5 fruit fly cellular contexts compared by ENCODE assay signal in genomic region chr3L:3772284-3772987, dm6.
TF ChIP-seq lines count a peak whose summit lies in the region.

No protein-coding gene starts in this region.

- no peak for TF ChIP-seq CTCF in whole organism, embryonic (GFP tag; optimal IDR thresholded peaks at IDR 0.05; lab: Kevin White, UChicago)

TF ChIP-seq in whole organism, adult, 20 proteins besides CTCF, POLR2A, EP300 and RAD21:
- TF ChIP-seq Hr96 (GFP tag; optimal IDR thresholded peaks at IDR 0.05; lab: Kevin White, UChicago) (peak; percentile 42), pad (GFP tag; optimal IDR thresholded peaks at IDR 0.05; lab: Kevin White, UChicago) (peak; percentile 18), CG7045 (GFP tag; optimal IDR thresholded peaks at IDR 0.05; lab: Kevin White, UChicago) (peak; percentile 64), cnc (optimal IDR thresholded peaks at IDR 0.05; lab: Kevin White, UChicago) (no peak), Crg-1 (GFP tag; optimal IDR thresholded peaks at IDR 0.05; lab: Kevin White, UChicago) (no peak), toe (GFP tag; optimal IDR thresholded peaks at IDR 0.05; lab: Kevin White, UChicago) (no peak), CG12768 (GFP tag; optimal IDR thresholded peaks at IDR 0.05; lab: Kevin White, UChicago) (peak; percentile 59), ovo (GFP tag; optimal IDR thresholded peaks at IDR 0.05; lab: Kevin White, UChicago) (no peak), Mnt (GFP tag; optimal IDR thresholded peaks at IDR 0.05; lab: Kevin White, UChicago) (no peak), tj (GFP tag; optimal IDR thresholded peaks at IDR 0.05; lab: Kevin White, UChicago) (no peak), CG14711 (tag; optimal IDR thresholded peaks at IDR 0.05; lab: Kevin White, UChicago) (peak; percentile 9), CG7101 (tag; optimal IDR thresholded peaks at IDR 0.05; lab: Kevin White, UChicago) (no peak), CG11617 (GFP tag; optimal IDR thresholded peaks at IDR 0.05; lab: Kevin White, UChicago) (no peak), kay (GFP tag; lab: Kevin White, UChicago; ENCODE audit: borderline replicate concordance) (peak; percentile 85), cic (GFP tag; optimal IDR thresholded peaks at IDR 0.05; lab: Kevin White, UChicago) (peak; percentile 58)

TF ChIP-seq in whole organism, embryonic, 481 proteins besides CTCF, POLR2A, EP300 and RAD21 (continues in another document):
- TF ChIP-seq gro (GFP tag; optimal IDR thresholded peaks at IDR 0.05; lab: Kevin White, UChicago), result no peak
- peak; percentile 18 for TF ChIP-seq mam (GFP tag; optimal IDR thresholded peaks at IDR 0.05; lab: Kevin White, UChicago)
- no peak for TF ChIP-seq fd96Cb (tag; optimal IDR thresholded peaks at IDR 0.05; lab: Kevin White, UChicago)
- peak; percentile 60; the same call in 1 of the 2 replicates for TF ChIP-seq CG14014 (GFP tag; IDR thresholded peaks at IDR 0.05; lab: Robert Waterston, UW)
- TF ChIP-seq mld (GFP tag; IDR thresholded peaks at IDR 0.05; lab: Robert Waterston, UW; ENCODE audit: partially characterized antibody), result no peak
- TF ChIP-seq CG2712 (tag; optimal IDR thresholded peaks at IDR 0.05; lab: Kevin White, UChicago), result no peak
- peak; percentile 16 for TF ChIP-seq CG12299 (tag; optimal IDR thresholded peaks at IDR 0.05; lab: Kevin White, UChicago)
- TF ChIP-seq Asciz (GFP tag; optimal IDR thresholded peaks at IDR 0.05; lab: Kevin White, UChicago), result no peak
- peak in 1 of 2 experiments; percentile 10 for TF ChIP-seq Pdp1 (GFP tag; optimal IDR thresholded peaks at IDR 0.05; lab: Kevin White, UChicago)
- TF ChIP-seq Sox102F (GFP tag; optimal IDR thresholded peaks at IDR 0.05; lab: Kevin White, UChicago), result peak; percentile 49
- TF ChIP-seq Hmr (GFP tag; optimal IDR thresholded peaks at IDR 0.05; lab: Kevin White, UChicago), result peak; percentile 10
- peak; percentile 5 for TF ChIP-seq Sry-δ (GFP tag; optimal IDR thresholded peaks at IDR 0.05; lab: Kevin White, UChicago)
- peak; percentile 34 for TF ChIP-seq CG2678 (tag; optimal IDR thresholded peaks at IDR 0.05; lab: Kevin White, UChicago)
- TF ChIP-seq Med (GFP tag; lab: Kevin White, UChicago), result peak; percentile 86
- TF ChIP-seq Dek (tag; optimal IDR thresholded peaks at IDR 0.05; lab: Kevin White, UChicago), result peak; percentile 12
- TF ChIP-seq ken (GFP tag; IDR thresholded peaks at IDR 0.05; lab: Robert Waterston, UW), result no peak
- no peak; the same call in 1 of the 2 replicates for TF ChIP-seq chm (GFP tag; IDR thresholded peaks at IDR 0.05; lab: Robert Waterston, UW)
- TF ChIP-seq yki (optimal IDR thresholded peaks at IDR 0.05; lab: Kevin White, UChicago), result no peak
- TF ChIP-seq dysf (GFP tag; IDR thresholded peaks at IDR 0.05; lab: Robert Waterston, UW), result peak; percentile 50; the same call in 2 of the 3 replicates

TF ChIP-seq in whole organism, prepupa, 60 proteins besides CTCF, POLR2A, EP300 and RAD21 (continues in another document):
- TF ChIP-seq CG10669 (GFP tag; optimal IDR thresholded peaks at IDR 0.05; lab: Kevin White, UChicago) (no peak), CG11762 (GFP tag; optimal IDR thresholded peaks at IDR 0.05; lab: Kevin White, UChicago; ENCODE audit: insufficient read depth) (no peak), Lpt (GFP tag; optimal IDR thresholded peaks at IDR 0.05; lab: Kevin White, UChicago) (peak; percentile 56), CG10631 (GFP tag; optimal IDR thresholded peaks at IDR 0.05; lab: Kevin White, UChicago) (no peak), CG4318 (GFP tag; optimal IDR thresholded peaks at IDR 0.05; lab: Kevin White, UChicago) (peak; percentile 24), eg (GFP tag; IDR thresholded peaks at IDR 0.05; lab: Robert Waterston, UW) (peak; percentile 74; the same call in 2 of the 3 replicates), svp (GFP tag; lab: Kevin White, UChicago) (peak; percentile 59), CG32006 (GFP tag; optimal IDR thresholded peaks at IDR 0.05; lab: Kevin White, UChicago) (peak; percentile 64), Blimp-1 (GFP tag; optimal IDR thresholded peaks at IDR 0.05; lab: Kevin White, UChicago) (no peak), CG16779 (tag; optimal IDR thresholded peaks at IDR 0.05; lab: Kevin White, UChicago) (no peak), Hr39 (GFP tag; optimal IDR thresholded peaks at IDR 0.05; lab: Kevin White, UChicago) (peak; percentile 33), CG11294 (GFP tag; IDR thresholded peaks at IDR 0.05; lab: Robert Waterston, UW) (peak; percentile 36), achi (GFP tag; optimal IDR thresholded peaks at IDR 0.05; lab: Kevin White, UChicago) (peak; percentile 37), Hr4 (GFP tag; optimal IDR thresholded peaks at IDR 0.05; lab: Kevin White, UChicago) (peak; percentile 84), Eip78C (GFP tag; lab: Kevin White, UChicago) (peak; percentile 82), CG8632 (GFP tag; optimal IDR thresholded peaks at IDR 0.05; lab: Kevin White, UChicago) (peak; percentile 16), CG15336 (GFP tag; IDR thresholded peaks at IDR 0.05; lab: Robert Waterston, UW) (peak; percentile 79), Met (GFP tag; optimal IDR thresholded peaks at IDR 0.05; lab: Kevin White, UChicago) (peak; percentile 48), Sox14 (GFP tag; optimal IDR thresholded peaks at IDR 0.05; lab: Kevin White, UChicago) (no peak), Eip93F (GFP tag; optimal IDR thresholded peaks at IDR 0.05; lab: Kevin White, UChicago) (no peak), Sox102F (GFP tag; optimal IDR thresholded peaks at IDR 0.05; lab: Kevin White, UChicago) (peak; percentile 50)

TF ChIP-seq in whole organism, pupa, 21 proteins besides CTCF, POLR2A, EP300 and RAD21:
- TF ChIP-seq CG8159 (tag; optimal IDR thresholded peaks at IDR 0.05; lab: Kevin White, UChicago), result no peak
- TF ChIP-seq CG10348 (GFP tag; IDR thresholded peaks at IDR 0.05; lab: Robert Waterston, UW), result no peak
- TF ChIP-seq EcR (GFP tag; optimal IDR thresholded peaks at IDR 0.05; lab: Kevin White, UChicago), result no peak
- peak; percentile 57; the same call in 1 of the 2 replicates for TF ChIP-seq Ets98B (GFP tag; IDR thresholded peaks at IDR 0.05; lab: Robert Waterston, UW)
- TF ChIP-seq CG32121 (GFP tag; IDR thresholded peaks at IDR 0.05; lab: Robert Waterston, UW), result peak; percentile 78
- TF ChIP-seq CG4496 (GFP tag; IDR thresholded peaks at IDR 0.05; lab: Robert Waterston, UW), result peak; percentile 60; the same call in 1 of the 3 replicates
TF ChIP-seq in whole organism, pupa: peak in this region for 3.

TF ChIP-seq in whole organism, wandering third instar larva, 38 proteins besides CTCF, POLR2A, EP300 and RAD21:
- TF ChIP-seq jim (GFP tag; optimal IDR thresholded peaks at IDR 0.05; lab: Kevin White, UChicago), result no peak
- TF ChIP-seq dl (GFP tag; optimal IDR thresholded peaks at IDR 0.05; lab: Kevin White, UChicago; ENCODE audit: insufficient read depth in 1 of 2, partially characterized antibody in 2 of 2), result no peak
- TF ChIP-seq rgr (GFP tag; optimal IDR thresholded peaks at IDR 0.05; lab: Kevin White, UChicago), result peak; percentile 39
- TF ChIP-seq h (GFP tag; optimal IDR thresholded peaks at IDR 0.05; lab: Kevin White, UChicago), result peak; percentile 13
- TF ChIP-seq CG32264 (GFP tag; optimal IDR thresholded peaks at IDR 0.05; lab: Kevin White, UChicago), result peak; percentile 18
- peak; percentile 11 for TF ChIP-seq fru (GFP tag; optimal IDR thresholded peaks at IDR 0.05; lab: Kevin White, UChicago)
- TF ChIP-seq foxo (GFP tag; optimal IDR thresholded peaks at IDR 0.05; lab: Kevin White, UChicago), result no peak
- peak; percentile 25 for TF ChIP-seq ey (GFP tag; optimal IDR thresholded peaks at IDR 0.05; lab: Kevin White, UChicago)
- peak; percentile 31 for TF ChIP-seq br (GFP tag; optimal IDR thresholded peaks at IDR 0.05; lab: Kevin White, UChicago)
- peak; percentile 42 for TF ChIP-seq OdsH (GFP tag; optimal IDR thresholded peaks at IDR 0.05; lab: Kevin White, UChicago)
